Worm (Caenorhabditis elegans) whole organism, L2 larva: ENCODE data around the gene dct-1.

Source experiments
- C34F6.9 ChIP-seq: fragments of 150-350 bp; optimal IDR thresholded peaks from 2 replicates; lab custom pipeline; 2014; ENCODE audit warnings: missing biosample characterization, missing genetic modification characterization
- F13H6.1 ChIP-seq: sonication (generic microtip); optimal IDR thresholded peaks from 2 replicates; lab custom pipeline; 2016; ENCODE audit warnings: missing genetic modification characterization, missing compliant biosample characterization
- R02D3.7 ChIP-seq: fragments of 150-350 bp; optimal IDR thresholded peaks from 2 replicates; lab custom pipeline; 2014; ENCODE audit warnings: missing biosample characterization, missing genetic modification characterization
- Y55F3AM.14 ChIP-seq: fragments of 200-800 bp; sonication (Bioruptor generic); optimal IDR thresholded peaks from 2 replicates; lab custom pipeline; 2018; ENCODE audit warnings: mild to moderate bottlenecking, missing genetic modification characterization, missing compliant biosample characterization
- ama-1 ChIP-seq: fragments of 150-350 bp; optimal IDR thresholded peaks from 2 replicates; lab custom pipeline; 2018; ENCODE audit warnings: inconsistent platforms
- blmp-1 ChIP-seq: sonication (generic microtip); optimal IDR thresholded peaks from 2 replicates; lab custom pipeline; 2017; ENCODE audit warnings: missing genetic modification characterization, mild to moderate bottlenecking, missing compliant biosample characterization, antibody characterized with exemption, moderate library complexity; ENCODE audit not compliant: insufficient read depth
- ceh-16 ChIP-seq: fragments of 150-350 bp; optimal IDR thresholded peaks from 2 replicates; lab custom pipeline; 2014; ENCODE audit warnings: missing biosample characterization, missing genetic modification characterization
- crh-2 ChIP-seq: sonication (generic microtip); optimal IDR thresholded peaks from 2 replicates; lab custom pipeline; 2017; ENCODE audit warnings: missing biosample characterization, missing genetic modification characterization
- egl-27 ChIP-seq: sonication (generic microtip); optimal IDR thresholded peaks from 3 replicates; lab custom pipeline; 2017; ENCODE audit warnings: missing biosample characterization, missing genetic modification reagents, missing genetic modification characterization
- elt-1 ChIP-seq: fragments of 150-350 bp; optimal IDR thresholded peaks from 2 replicates; lab custom pipeline; 2014; ENCODE audit warnings: missing biosample characterization, missing genetic modification characterization
- gmeb-1 ChIP-seq: fragments of 150-350 bp; optimal IDR thresholded peaks from 2 replicates; lab custom pipeline; 2014; ENCODE audit warnings: missing biosample characterization, missing genetic modification characterization
- lin-11 ChIP-seq: fragments of 150-350 bp; sonication (generic microtip); optimal IDR thresholded peaks from 2 replicates; lab custom pipeline; 2014; ENCODE audit warnings: missing biosample characterization, missing genetic modification characterization, inconsistent platforms, mixed read lengths
- lin-13 ChIP-seq: fragments of 150-350 bp; optimal IDR thresholded peaks from 2 replicates; lab custom pipeline; 2014; ENCODE audit warnings: missing biosample characterization, missing genetic modification reagents, missing genetic modification characterization
- lin-39 ChIP-seq: fragments of 150-350 bp; optimal IDR thresholded peaks from 2 replicates; lab custom pipeline; 2014; ENCODE audit warnings: missing biosample characterization, missing genetic modification reagents, missing genetic modification characterization
- lsy-2 ChIP-seq, 2 experiments: fragments of 150-350 bp in 1 of 2; sonication (generic microtip) in 1 of 2; optimal IDR thresholded peaks; 2 replicates each; lab custom pipeline; 2014 to 2017; ENCODE audit warnings: missing biosample characterization in 2 of 2, missing genetic modification characterization in 2 of 2
- mab-5 ChIP-seq: fragments of 150-350 bp; optimal IDR thresholded peaks from 2 replicates; lab custom pipeline; 2014; ENCODE audit warnings: missing biosample characterization, missing genetic modification characterization
- mbf-1 ChIP-seq: sonication (generic microtip); optimal IDR thresholded peaks from 2 replicates; lab custom pipeline; 2017; ENCODE audit warnings: missing biosample characterization, missing genetic modification characterization
- mdl-1 ChIP-seq, 2 experiments: fragments of 150-350 bp in 1 of 2; sonication (generic microtip) in 1 of 2; optimal IDR thresholded peaks; 2 replicates each; lab custom pipeline; 2017; ENCODE audit warnings: missing biosample characterization in 2 of 2, missing genetic modification characterization in 2 of 2
- nhr-12 ChIP-seq: fragments of 150-350 bp; optimal IDR thresholded peaks from 2 replicates; lab custom pipeline; 2014; ENCODE audit warnings: missing biosample characterization, missing genetic modification characterization
- nhr-129 ChIP-seq: fragments of 150-350 bp; optimal IDR thresholded peaks from 2 replicates; lab custom pipeline; 2014; ENCODE audit warnings: missing biosample characterization, missing genetic modification characterization
- nhr-21 ChIP-seq: fragments of 150-350 bp; optimal IDR thresholded peaks from 2 replicates; lab custom pipeline; 2014; ENCODE audit warnings: missing biosample characterization, missing genetic modification characterization
- nhr-23 ChIP-seq: fragments of 150-350 bp; optimal IDR thresholded peaks from 2 replicates; lab custom pipeline; 2014; ENCODE audit warnings: missing biosample characterization, missing genetic modification reagents, missing genetic modification characterization
- nhr-25 ChIP-seq: fragments of 150-350 bp; sonication (generic microtip); optimal IDR thresholded peaks from 3 replicates; lab custom pipeline; 2014; ENCODE audit warnings: missing biosample characterization, missing genetic modification characterization
- nhr-6 ChIP-seq: fragments of 150-350 bp; optimal IDR thresholded peaks from 2 replicates; lab custom pipeline; 2014; ENCODE audit warnings: missing biosample characterization, missing genetic modification characterization
- nhr-77 ChIP-seq: fragments of 150-350 bp; optimal IDR thresholded peaks from 2 replicates; lab custom pipeline; 2014; ENCODE audit warnings: missing biosample characterization, missing genetic modification characterization
- sem-4 ChIP-seq: fragments of 150-350 bp; optimal IDR thresholded peaks from 2 replicates; lab custom pipeline; 2014; ENCODE audit warnings: missing biosample characterization, missing genetic modification reagents, missing genetic modification characterization
- sma-3 ChIP-seq: sonication (generic microtip); optimal IDR thresholded peaks from 2 replicates; lab custom pipeline; 2016; ENCODE audit warnings: missing genetic modification reagents, missing genetic modification characterization, missing compliant biosample characterization
- sma-9 ChIP-seq, 2 experiments: fragments of 150-350 bp in 1 of 2; sonication (generic microtip) in 1 of 2; optimal IDR thresholded peaks; 2 replicates each; lab custom pipeline; 2014 to 2016; ENCODE audit warnings: missing genetic modification characterization in 2 of 2, mild to moderate bottlenecking in 1 of 2, missing biosample characterization in 1 of 2, missing compliant biosample characterization in 1 of 2, missing genetic modification reagents in 1 of 2, moderate library complexity in 1 of 2
- snpc-4 ChIP-seq: fragments of 150-350 bp; optimal IDR thresholded peaks from 2 replicates; lab custom pipeline; 2014; ENCODE audit warnings: missing biosample characterization, missing genetic modification characterization
- zag-1 ChIP-seq: fragments of 150-350 bp; optimal IDR thresholded peaks from 2 replicates; lab custom pipeline; 2014; ENCODE audit warnings: missing biosample characterization, missing genetic modification characterization
- ztf-1 ChIP-seq: fragments of 200-800 bp; sonication (Bioruptor generic); conservative IDR thresholded peaks from 2 replicates; pipeline ENCODE4 v1.3.6; 2022; ENCODE audit warnings: missing genetic modification characterization, missing compliant biosample characterization
- ztf-4 ChIP-seq: fragments of 150-350 bp; optimal IDR thresholded peaks from 2 replicates; lab custom pipeline; 2014; ENCODE audit warnings: missing biosample characterization, missing genetic modification characterization

dct-1 gene

ce11 chrX:7986892-7987291 lies 32.7 kb downstream of the dct-1 start (continued):
- no peak for TF ChIP-seq nhr-77
- TF ChIP-seq nhr-23 (tag; lab: Kevin White, UChicago), result no peak
- TF ChIP-seq blmp-1 (tag; lab: Kevin White, UChicago), result peak; percentile 44
- peak; percentile 68 for TF ChIP-seq crh-2 (tag; lab: Kevin White, UChicago)
- no peak for TF ChIP-seq mab-5

- no peak for TF ChIP-seq mdl-1 (tag; optimal IDR thresholded peaks at IDR 0.05; lab: Kevin White, UChicago)
- no peak for TF ChIP-seq C34F6.9
- TF ChIP-seq lsy-2 (tag; optimal IDR thresholded peaks at IDR 0.05; lab: Kevin White, UChicago), result no peak
- no peak for TF ChIP-seq mbf-1 (tag; lab: Kevin White, UChicago)
- no peak for TF ChIP-seq elt-1
- TF ChIP-seq, all 48 proteins: peak for 0
These were observed 34.3 kb downstream of the dct-1 start for ce11 chrX:7988457-7988856.

ce11 chrX:7989155-7989554 lies 35.0 kb downstream of the dct-1 start:
- TF ChIP-seq snpc-4 (tag; lab: Kevin White, UChicago), result no peak
- TF ChIP-seq lin-11 (tag; lab: Kevin White, UChicago), result no peak
- no peak for TF ChIP-seq R02D3.7
- no peak for TF ChIP-seq lsy-2 (tag; optimal IDR thresholded peaks at IDR 0.05; lab: Kevin White, UChicago)
- TF ChIP-seq F13H6.1 (tag; lab: Kevin White, UChicago), result no peak
- TF ChIP-seq mbf-1 (tag; lab: Kevin White, UChicago), result no peak
- no peak for TF ChIP-seq sma-3 (GFP tag; lab: Kevin White, UChicago)
- TF ChIP-seq lin-13 (GFP tag; lab: Kevin White, UChicago), result no peak
- TF ChIP-seq nhr-6 (tag; lab: Kevin White, UChicago), result no peak
- no peak for TF ChIP-seq zag-1 (tag; lab: Kevin White, UChicago)
- TF ChIP-seq, all 48 proteins: peak for 0

ce11 chrX:7990282-7990681 lies 36.1 kb downstream of the dct-1 start:
- no peak for TF ChIP-seq mbf-1 (tag; lab: Kevin White, UChicago)
- TF ChIP-seq ztf-1 (GFP tag; lab: Robert Waterston, UW), result no peak
- TF ChIP-seq blmp-1 (tag; lab: Kevin White, UChicago), result peak; percentile 85
- no peak for TF ChIP-seq ztf-4 (tag; lab: Kevin White, UChicago)
- peak; percentile 23 for TF ChIP-seq sma-9 (GFP tag; optimal IDR thresholded peaks at IDR 0.05; lab: Kevin White, UChicago)
- TF ChIP-seq sma-9 (tag; optimal IDR thresholded peaks at IDR 0.05; lab: Kevin White, UChicago), result no peak
- no peak for TF ChIP-seq R02D3.7
- peak; percentile 81 for TF ChIP-seq egl-27 (tag; lab: Kevin White, UChicago)
- no peak for TF ChIP-seq lin-13 (GFP tag; lab: Kevin White, UChicago)
- no peak for TF ChIP-seq crh-2 (tag; lab: Kevin White, UChicago)
- no peak for TF ChIP-seq lin-39 (tag; lab: Kevin White, UChicago)
- no peak for TF ChIP-seq snpc-4 (tag; lab: Kevin White, UChicago)
- TF ChIP-seq sem-4 (tag; lab: Kevin White, UChicago), result peak; percentile 31
- TF ChIP-seq gmeb-1 (tag; lab: Kevin White, UChicago), result no peak
- no peak for TF ChIP-seq nhr-129 (tag; lab: Kevin White, UChicago)
- no peak for TF ChIP-seq ama-1
- TF ChIP-seq nhr-77, result no peak
- TF ChIP-seq sma-3 (GFP tag; lab: Kevin White, UChicago), result peak; percentile 53
- no peak for TF ChIP-seq ceh-16 (tag; lab: Kevin White, UChicago)
- no peak for TF ChIP-seq mab-5
- no peak for TF ChIP-seq C34F6.9
- TF ChIP-seq nhr-21 (tag; lab: Kevin White, UChicago), result peak; percentile 39
- TF ChIP-seq Y55F3AM.14 (GFP tag; lab: Kevin White, UChicago), result no peak
- TF ChIP-seq lin-11 (tag; lab: Kevin White, UChicago), result no peak
- TF ChIP-seq nhr-12 (tag; lab: Kevin White, UChicago), result no peak
- TF ChIP-seq nhr-25 (tag; lab: Kevin White, UChicago), result no peak

ce11 chrX:7992102-7992501 lies 37.9 kb downstream of the dct-1 start:
- TF ChIP-seq C34F6.9 (no peak), sma-3 (GFP tag; lab: Kevin White, UChicago) (no peak), nhr-25 (tag; lab: Kevin White, UChicago) (no peak), nhr-21 (tag; lab: Kevin White, UChicago) (no peak)
